Worm (Caenorhabditis elegans): ENCODE results near the gene C25E10.17.
"Not testable (repeated sequence)": the region's sequence is repeated elsewhere in the genome, so short reads cannot be mapped to it uniquely, and the experiment has no call there.

DNA sequence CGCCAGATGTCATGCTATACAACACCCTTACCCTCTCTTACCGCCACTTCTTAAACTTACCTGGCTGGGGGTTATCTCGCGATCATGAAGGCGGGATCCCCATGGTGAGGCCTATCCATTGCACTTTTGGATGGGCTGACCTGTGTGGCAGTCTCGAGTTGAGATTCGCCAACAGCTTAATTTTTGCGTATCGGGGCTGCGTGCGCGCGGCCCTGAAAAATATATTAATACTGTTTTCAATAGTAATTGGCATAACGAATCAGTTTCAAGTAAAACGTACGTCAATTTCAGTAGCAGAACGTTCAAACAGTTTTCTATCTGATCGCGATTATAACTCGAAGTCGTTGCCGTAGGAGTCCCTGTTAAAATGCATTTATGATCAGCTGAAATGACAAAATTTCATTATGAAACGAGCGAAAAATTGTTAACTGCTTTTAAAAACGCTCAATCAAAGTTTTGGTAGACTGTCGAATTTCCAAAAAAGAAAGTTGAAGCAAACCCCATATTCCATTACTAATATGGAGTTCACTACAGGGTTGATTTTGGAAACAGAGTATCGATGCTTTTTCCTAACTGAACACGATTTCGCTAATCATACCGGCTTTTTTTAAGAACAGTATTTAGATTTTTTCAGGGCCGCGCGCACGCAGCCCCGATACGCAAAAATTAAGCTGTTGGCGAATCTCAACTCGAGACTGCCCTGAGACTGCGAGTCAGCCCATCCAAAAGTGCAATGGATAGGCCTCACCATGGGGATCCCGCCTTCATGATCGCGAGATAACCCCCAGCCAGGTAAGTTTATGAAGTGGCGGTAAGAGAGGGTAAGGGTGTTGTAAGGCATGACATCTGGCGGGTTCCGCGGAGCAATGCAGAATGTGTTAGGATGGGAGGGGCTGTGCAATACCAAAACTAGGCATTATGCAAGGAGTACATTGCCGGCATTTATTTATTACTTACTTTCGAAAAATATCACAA is 43.7 kb upstream of the C25E10.17 start:
- TF ChIP-seq rbr-2 (tag; optimal IDR thresholded peaks at IDR 0.05); jun-1 (tag; optimal IDR thresholded peaks at IDR 0.05); lin-39 (tag; optimal IDR thresholded peaks at IDR 0.05); vab-7 (GFP tag; IDR thresholded peaks at IDR 0.05); ztf-11 (tag; optimal IDR thresholded peaks at IDR 0.05); lin-13 (GFP tag; optimal IDR thresholded peaks at IDR 0.05); mxl-2 (GFP tag; conservative IDR thresholded peaks at IDR 0.05); nhr-25 (tag; optimal IDR thresholded peaks at IDR 0.05; ENCODE audit: borderline replicate concordance, insufficient read depth): not testable (repeated sequence)

All from whole organism, L4 larva.